Worm (Caenorhabditis elegans) whole organism, late embryonic: Measurements from ENCODE around the gene col-150.

Experiments
- C38D4.7 ChIP-seq: fragments of 200-800 bp; sonication (Bioruptor generic); optimal IDR thresholded peaks from 2 replicates; lab custom pipeline; 2018; ENCODE audit warnings: mild to moderate bottlenecking, missing genetic modification characterization, moderate library complexity, missing compliant biosample characterization
- ceh-6 ChIP-seq: fragments of 200-800 bp; sonication (Bioruptor generic); optimal IDR thresholded peaks from 2 replicates; lab custom pipeline; 2018; ENCODE audit warnings: mild to moderate bottlenecking, missing genetic modification characterization, missing compliant biosample characterization
- dmd-4 ChIP-seq: sonication (generic microtip); optimal IDR thresholded peaks from 2 replicates; lab custom pipeline; 2016; ENCODE audit warnings: borderline replicate concordance, missing genetic modification characterization, missing compliant biosample characterization
- fkh-6 ChIP-seq: sonication (generic microtip); optimal IDR thresholded peaks from 2 replicates; lab custom pipeline; 2016; ENCODE audit warnings: missing genetic modification characterization, missing compliant biosample characterization
- hlh-13 ChIP-seq: fragments of 200-800 bp; sonication (Bioruptor generic); optimal IDR thresholded peaks from 2 replicates; lab custom pipeline; 2018; ENCODE audit warnings: mild to moderate bottlenecking, missing genetic modification characterization, missing compliant biosample characterization
- hlh-15 ChIP-seq: sonication (generic microtip); optimal IDR thresholded peaks from 2 replicates; lab custom pipeline; 2016; ENCODE audit warnings: missing genetic modification characterization, missing compliant biosample characterization
- hlh-6 ChIP-seq: sonication (generic microtip); optimal IDR thresholded peaks from 2 replicates; lab custom pipeline; 2016; ENCODE audit warnings: missing genotype, missing genetic modification characterization, missing compliant biosample characterization
- lim-6 ChIP-seq: sonication (generic microtip); optimal IDR thresholded peaks from 2 replicates; lab custom pipeline; 2016; ENCODE audit warnings: missing genetic modification characterization, missing compliant biosample characterization
- pqm-1 ChIP-seq: sonication (generic microtip); optimal IDR thresholded peaks from 2 replicates; lab custom pipeline; 2016; ENCODE audit warnings: missing genetic modification characterization, missing compliant biosample characterization
- ttx-3 ChIP-seq: sonication (generic microtip); optimal IDR thresholded peaks from 2 replicates; lab custom pipeline; 2016; ENCODE audit warnings: missing genetic modification reagents, missing genetic modification characterization, missing compliant biosample characterization

ce11 chrV:10245615-10246014, 48.8 kb downstream of the col-150 start:
- no peak for TF ChIP-seq dmd-4 (tag; lab: Kevin White, UChicago)
- TF ChIP-seq C38D4.7 (GFP tag; lab: Kevin White, UChicago) = no peak
- no peak for TF ChIP-seq pqm-1
- no peak for TF ChIP-seq hlh-13 (GFP tag; lab: Kevin White, UChicago)
- no peak for TF ChIP-seq fkh-6 (tag; lab: Kevin White, UChicago)
- TF ChIP-seq hlh-15 (tag; lab: Kevin White, UChicago) = no peak
- no peak for TF ChIP-seq hlh-6 (tag; lab: Kevin White, UChicago)
- TF ChIP-seq ttx-3 = no peak
- TF ChIP-seq lim-6 (tag; lab: Kevin White, UChicago) = no peak
- no peak for TF ChIP-seq ceh-6 (GFP tag; lab: Kevin White, UChicago)
